Worm (Caenorhabditis elegans) whole organism, L1 larva: ENCODE measurements around the gene mes-2.

Source experiments
- C34B4.2 ChIP-seq: sonication (generic microtip); optimal IDR thresholded peaks from 2 replicates; lab custom pipeline; 2017; ENCODE audit warnings: mild to moderate bottlenecking, missing genetic modification characterization, missing compliant biosample characterization
- F16B12.6 ChIP-seq: fragments of 150-350 bp; optimal IDR thresholded peaks from 2 replicates; lab custom pipeline; 2014; ENCODE audit warnings: missing biosample characterization, missing genetic modification characterization
- ama-1 ChIP-seq: fragments of 150-350 bp; optimal IDR thresholded peaks from 2 replicates; lab custom pipeline; 2014
- ceh-8 ChIP-seq: fragments of 200-800 bp; sonication (Bioruptor generic); optimal IDR thresholded peaks from 2 replicates; lab custom pipeline; 2018; ENCODE audit warnings: mild to moderate bottlenecking, missing genetic modification characterization, moderate library complexity, missing compliant biosample characterization
- ceh-82 ChIP-seq, 3 experiments: fragments of 150-350 bp in 1 of 3; sonication (generic microtip) in 2 of 3; optimal IDR thresholded peaks; 2 replicates each; lab custom pipeline; 2014 to 2017; ENCODE audit warnings: missing biosample characterization in 3 of 3, missing genetic modification characterization in 3 of 3
- ces-1 ChIP-seq: fragments of 150-350 bp; optimal IDR thresholded peaks from 2 replicates; lab custom pipeline; 2014; ENCODE audit warnings: missing biosample characterization, missing genetic modification reagents, missing genetic modification characterization
- dpl-1 ChIP-seq, 3 experiments: fragments of 150-350 bp in 2 of 3; sonication (generic microtip) in 1 of 3; optimal IDR thresholded peaks; 2 replicates each; lab custom pipeline; 2014 to 2017; ENCODE audit warnings: missing biosample characterization in 3 of 3, missing genetic modification characterization in 3 of 3, missing genetic modification reagents in 3 of 3
- dsc-1 ChIP-seq: sonication (generic microtip); optimal IDR thresholded peaks from 2 replicates; lab custom pipeline; 2016; ENCODE audit warnings: mild to moderate bottlenecking, missing genetic modification characterization, missing compliant biosample characterization
- efl-1 ChIP-seq, 4 experiments: fragments of 150-350 bp; optimal IDR thresholded peaks in 3 of 4; peaks in 1 of 4; 1 replicate in 1 of 4; 2 replicates in 3 of 4; lab custom pipeline; 2014; ENCODE audit warnings: missing biosample characterization in 2 of 4, missing genetic modification characterization in 2 of 4, missing genetic modification reagents in 2 of 4
- efl-3 ChIP-seq: fragments of 200-800 bp; sonication (Bioruptor generic); optimal IDR thresholded peaks from 2 replicates; lab custom pipeline; 2018; ENCODE audit warnings: mild to moderate bottlenecking, missing genetic modification characterization, missing compliant biosample characterization
- elt-3 ChIP-seq, 6 experiments: fragments of 150-350 bp in 1 of 6; sonication (generic microtip); optimal IDR thresholded peaks; 2 replicates each; lab custom pipeline; 2017 to 2018; ENCODE audit warnings: missing biosample characterization in 6 of 6, missing genetic modification characterization in 6 of 6, inconsistent platforms in 1 of 6
- fkh-10 ChIP-seq: sonication (generic microtip); optimal IDR thresholded peaks from 2 replicates; lab custom pipeline; 2017; ENCODE audit warnings: missing biosample characterization, missing genetic modification reagents, missing genetic modification characterization
- fkh-8 ChIP-seq: sonication (generic microtip); optimal IDR thresholded peaks from 2 replicates; lab custom pipeline; 2016; ENCODE audit warnings: mild to moderate bottlenecking, missing genetic modification characterization, missing compliant biosample characterization
- fos-1 ChIP-seq: fragments of 150-350 bp; optimal IDR thresholded peaks from 2 replicates; lab custom pipeline; 2014; ENCODE audit warnings: missing biosample characterization, missing genetic modification characterization
- grh-1 ChIP-seq: fragments of 200-800 bp; sonication (Bioruptor generic); IDR thresholded peaks from 2 replicates; pipeline ENCODE4 v1.3.6; 2022; ENCODE audit warnings: missing genetic modification reagents, missing genetic modification characterization, missing compliant biosample characterization
- hlh-4 ChIP-seq: sonication (generic microtip); optimal IDR thresholded peaks from 2 replicates; lab custom pipeline; 2016; ENCODE audit warnings: mild to moderate bottlenecking, missing genetic modification characterization, missing compliant biosample characterization
- hpl-2 ChIP-seq: fragments of 150-350 bp; optimal IDR thresholded peaks from 2 replicates; lab custom pipeline; 2014; ENCODE audit warnings: missing biosample characterization, missing genetic modification reagents, missing genetic modification characterization
- lin-13 ChIP-seq: fragments of 150-350 bp; optimal IDR thresholded peaks from 2 replicates; lab custom pipeline; 2014; ENCODE audit warnings: missing biosample characterization, missing genetic modification reagents, missing genetic modification characterization
- lin-14 ChIP-seq: fragments of 200-800 bp; sonication (Bioruptor generic); optimal IDR thresholded peaks from 2 replicates; lab custom pipeline; 2018; ENCODE audit warnings: mild to moderate bottlenecking, missing genetic modification characterization, moderate library complexity, missing compliant biosample characterization
- lin-15B ChIP-seq: fragments of 150-350 bp; sonication (generic microtip); optimal IDR thresholded peaks from 3 replicates; lab custom pipeline; 2014; ENCODE audit warnings: missing biosample characterization, missing genetic modification characterization
- lin-35 ChIP-seq, 2 experiments: fragments of 150-350 bp; optimal IDR thresholded peaks; 2 replicates each; lab custom pipeline; 2014; ENCODE audit warnings: missing biosample characterization in 2 of 2, missing genetic modification characterization in 2 of 2, missing genetic modification reagents in 2 of 2
- lin-39 ChIP-seq: fragments of 150-350 bp; optimal IDR thresholded peaks from 2 replicates; lab custom pipeline; 2014; ENCODE audit warnings: missing biosample characterization, missing genetic modification reagents, missing genetic modification characterization
- lsy-2 ChIP-seq, 2 experiments: fragments of 150-350 bp; optimal IDR thresholded peaks; 2 replicates each; lab custom pipeline; 2014; ENCODE audit warnings: missing biosample characterization in 2 of 2, missing genetic modification characterization in 2 of 2
- mab-9 ChIP-seq: fragments of 200-800 bp; sonication (Bioruptor generic); IDR thresholded peaks from 2 replicates; pipeline ENCODE4 v1.3.6; 2022; ENCODE audit warnings: missing genetic modification reagents, missing genetic modification characterization, missing compliant biosample characterization
- nhr-11 ChIP-seq: fragments of 150-350 bp; optimal IDR thresholded peaks from 2 replicates; lab custom pipeline; 2014; ENCODE audit warnings: missing biosample characterization, missing genetic modification characterization
- nhr-12 ChIP-seq: sonication (generic microtip); optimal IDR thresholded peaks from 2 replicates; lab custom pipeline; 2017; ENCODE audit warnings: missing biosample characterization, missing genetic modification characterization
- nhr-19 ChIP-seq: fragments of 200-800 bp; sonication (Bioruptor generic); conservative IDR thresholded peaks from 2 replicates; pipeline ENCODE4 v1.3.6; 2022; ENCODE audit warnings: missing genetic modification characterization, missing compliant biosample characterization
- nhr-237 ChIP-seq: fragments of 150-350 bp; optimal IDR thresholded peaks from 2 replicates; lab custom pipeline; 2014; ENCODE audit warnings: missing biosample characterization, missing genetic modification characterization
- nhr-47 ChIP-seq: sonication (generic microtip); optimal IDR thresholded peaks from 2 replicates; lab custom pipeline; 2016; ENCODE audit warnings: mild to moderate bottlenecking, missing genetic modification characterization, moderate library complexity, missing compliant biosample characterization
- nhr-77 ChIP-seq: fragments of 150-350 bp; optimal IDR thresholded peaks from 2 replicates; lab custom pipeline; 2014; ENCODE audit warnings: missing biosample characterization, missing genetic modification characterization
- nhr-90 ChIP-seq: sonication (generic microtip); optimal IDR thresholded peaks from 2 replicates; lab custom pipeline; 2016; ENCODE audit warnings: mild to moderate bottlenecking, missing genetic modification characterization, missing compliant biosample characterization; ENCODE audit not compliant: poor library complexity
- pax-3 ChIP-seq: fragments of 200-800 bp; sonication (Bioruptor generic); optimal IDR thresholded peaks from 2 replicates; lab custom pipeline; 2018; ENCODE audit warnings: mild to moderate bottlenecking, missing genetic modification characterization, moderate library complexity, missing compliant biosample characterization
- rnt-1 ChIP-seq: sonication (generic microtip); optimal IDR thresholded peaks from 2 replicates; lab custom pipeline; 2016; ENCODE audit warnings: mild to moderate bottlenecking, missing genetic modification characterization, moderate library complexity, missing compliant biosample characterization
- skn-1 ChIP-seq: fragments of 150-350 bp; optimal IDR thresholded peaks from 2 replicates; lab custom pipeline; 2014; ENCODE audit warnings: missing biosample characterization, missing genetic modification characterization
- snpc-4 ChIP-seq: fragments of 150-350 bp; optimal IDR thresholded peaks from 2 replicates; lab custom pipeline; 2014; ENCODE audit warnings: missing biosample characterization, missing genetic modification characterization
- sup-37 ChIP-seq: fragments of 200-800 bp; sonication (Bioruptor generic); optimal IDR thresholded peaks from 2 replicates; lab custom pipeline; 2018; ENCODE audit warnings: mild to moderate bottlenecking, missing genetic modification characterization, missing compliant biosample characterization
- tbx-2 ChIP-seq: sonication (generic microtip); optimal IDR thresholded peaks from 2 replicates; lab custom pipeline; 2016; ENCODE audit warnings: missing genetic modification characterization, missing compliant biosample characterization
- unc-130 ChIP-seq: fragments of 150-350 bp; optimal IDR thresholded peaks from 2 replicates; lab custom pipeline; 2017; ENCODE audit warnings: missing biosample characterization, missing genetic modification characterization, inconsistent platforms
- unc-30 ChIP-seq: sonication (generic microtip); optimal IDR thresholded peaks from 2 replicates; lab custom pipeline; 2017; ENCODE audit warnings: missing biosample characterization, missing genetic modification characterization
- unc-62 ChIP-seq: fragments of 150-350 bp; optimal IDR thresholded peaks from 2 replicates; lab custom pipeline; 2014; ENCODE audit warnings: missing biosample characterization, missing genetic modification reagents, missing genetic modification characterization
- unc-86 ChIP-seq: sonication (generic microtip); optimal IDR thresholded peaks from 2 replicates; lab custom pipeline; 2016; ENCODE audit warnings: missing genetic modification characterization, missing compliant biosample characterization
- unc-98 ChIP-seq: fragments of 200-800 bp; sonication (Bioruptor generic); IDR thresholded peaks from 2 replicates; pipeline ENCODE4 v1.3.6; 2022; ENCODE audit warnings: missing genetic modification characterization, missing compliant biosample characterization
- xbp-1 ChIP-seq: sonication (generic microtip); optimal IDR thresholded peaks from 2 replicates; lab custom pipeline; 2016; ENCODE audit warnings: missing genetic modification characterization, missing compliant biosample characterization
- zip-4 ChIP-seq: fragments of 200-800 bp; sonication (Bioruptor generic); optimal IDR thresholded peaks from 2 replicates; lab custom pipeline; 2018; ENCODE audit warnings: mild to moderate bottlenecking, missing genetic modification characterization, moderate library complexity, missing compliant biosample characterization
- ztf-11 ChIP-seq, 2 experiments: sonication (generic microtip); optimal IDR thresholded peaks; 2 replicates each; lab custom pipeline; 2016 to 2017; ENCODE audit warnings: missing genetic modification characterization in 2 of 2, missing biosample characterization in 1 of 2, missing compliant biosample characterization in 1 of 2
- ztf-4 ChIP-seq: fragments of 150-350 bp; optimal IDR thresholded peaks from 2 replicates; lab custom pipeline; 2014; ENCODE audit warnings: missing biosample characterization, missing genetic modification characterization

Gene mes-2

DNA sequence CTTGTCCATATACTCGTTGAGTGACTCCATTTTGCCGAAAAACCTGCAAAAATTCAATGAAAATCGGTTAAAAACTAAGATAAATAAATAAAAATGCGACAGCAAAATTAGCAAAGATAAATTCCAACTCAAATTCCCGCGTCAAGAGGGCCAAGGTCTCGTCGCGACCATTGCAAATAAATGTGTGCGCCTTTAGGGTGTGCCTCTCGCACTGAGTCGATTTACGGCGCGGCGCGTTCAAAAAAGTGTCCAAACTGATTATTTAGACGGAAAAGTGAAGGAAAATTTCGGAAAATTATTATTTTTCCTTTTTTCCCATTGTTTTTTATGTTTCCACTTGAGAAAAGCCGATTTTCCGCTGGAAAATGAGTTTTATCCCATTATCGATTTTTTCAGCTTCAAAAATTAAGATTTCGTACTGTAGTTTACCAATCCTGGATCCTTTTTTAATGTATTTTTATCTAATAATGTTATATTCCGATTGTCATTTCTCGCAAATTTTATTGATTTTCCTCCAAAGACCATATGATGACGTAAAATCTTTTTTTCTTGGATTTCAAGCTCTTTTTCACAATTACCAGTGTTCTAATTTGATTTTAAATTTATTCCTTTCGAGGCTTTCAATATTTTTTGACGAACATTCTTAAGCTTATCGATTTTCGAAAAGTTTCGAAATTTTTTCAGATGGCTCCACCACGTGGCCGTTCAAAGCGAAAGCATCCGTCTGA is 6.4 kb downstream of the mes-2 start, which contains the start of the genes kbp-3 and nurf-1 (continued):
- peak; percentile 37 for TF ChIP-seq F16B12.6 (tag; lab: Kevin White, UChicago)
- TF ChIP-seq nhr-47 (tag; lab: Kevin White, UChicago): peak; percentile 53
- TF ChIP-seq xbp-1 (tag; lab: Kevin White, UChicago): peak; percentile 38

DNA sequence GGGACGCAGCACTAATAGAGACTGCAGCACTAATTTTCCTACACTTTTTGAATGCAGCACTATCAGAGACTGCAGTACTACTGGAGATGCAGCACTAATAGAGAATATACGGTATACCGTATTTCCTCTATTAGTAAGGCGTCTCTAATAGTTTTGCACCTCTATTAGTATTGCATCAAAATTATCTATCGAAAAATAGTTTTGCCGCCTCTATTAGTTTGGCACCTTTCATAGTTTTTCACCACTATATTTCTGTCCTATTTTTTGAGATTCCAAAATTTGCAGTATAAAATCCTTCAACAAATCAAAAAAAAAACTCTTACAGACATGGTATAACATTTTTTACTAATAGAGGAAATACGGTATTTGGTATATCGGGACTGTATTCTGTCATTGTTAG is 10.0 kb downstream of the mes-2 start:
- TF ChIP-seq nhr-11 (tag; lab: Kevin White, UChicago): no peak
- TF ChIP-seq hlh-4 (tag; lab: Kevin White, UChicago): no peak
- TF ChIP-seq mab-9: no peak
- no peak for TF ChIP-seq dpl-1 (GFP tag; optimal IDR thresholded peaks at IDR 0.05; lab: Kevin White, UChicago)
- no peak for TF ChIP-seq xbp-1 (tag; lab: Kevin White, UChicago)
- TF ChIP-seq skn-1 (tag; lab: Kevin White, UChicago): no peak
- no peak for TF ChIP-seq unc-62 (GFP tag; lab: Kevin White, UChicago)
- no peak for TF ChIP-seq lin-35 (GFP tag; optimal IDR thresholded peaks at IDR 0.05; lab: Kevin White, UChicago)

DNA sequence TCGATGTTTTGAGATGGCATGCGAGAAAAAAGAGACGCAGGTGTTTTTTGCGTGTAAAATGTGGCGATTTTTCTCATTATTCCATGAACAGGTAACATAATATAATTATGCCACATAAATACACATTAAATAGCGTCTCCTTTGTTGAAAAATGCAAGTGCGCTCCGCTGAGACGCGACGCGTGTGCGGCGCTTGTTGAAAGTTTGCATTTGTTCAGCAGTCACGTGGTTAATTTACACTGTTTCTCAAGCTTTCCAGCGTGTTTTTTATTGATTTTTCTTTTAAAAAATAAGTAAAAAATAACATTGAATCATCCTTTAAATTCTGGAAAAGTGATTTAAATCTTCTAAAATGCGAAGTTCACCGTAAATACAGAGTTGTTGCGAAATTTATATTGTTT is 15.8 kb downstream of the mes-2 start:
- TF ChIP-seq fkh-8 (tag; lab: Kevin White, UChicago) (peak; percentile 90), ceh-8 (GFP tag; lab: Kevin White, UChicago) (peak; percentile 50), efl-1 (optimal IDR thresholded peaks at IDR 0.05; lab: Kevin White, UChicago) (peak; percentile 87 to 90), efl-1 (GFP tag; optimal IDR thresholded peaks at IDR 0.05 in 1 of 2; lab: Kevin White, UChicago) (peak; percentile 84 to 98), lin-14 (GFP tag; lab: Kevin White, UChicago) (peak; percentile 94), unc-86 (peak; percentile 73), grh-1 (GFP tag; lab: Robert Waterston, UW) (no peak), nhr-47 (tag; lab: Kevin White, UChicago) (peak; percentile 89), nhr-237 (tag; lab: Kevin White, UChicago) (peak; percentile 59), C34B4.2 (no peak), efl-3 (GFP tag; lab: Kevin White, UChicago) (no peak), unc-30 (tag; lab: Kevin White, UChicago) (no peak), xbp-1 (tag; lab: Kevin White, UChicago) (peak; percentile 88), unc-98 (GFP tag; lab: Robert Waterston, UW) (no peak), rnt-1 (peak; percentile 76), lsy-2 (tag; optimal IDR thresholded peaks at IDR 0.05; lab: Kevin White, UChicago) (peak; percentile 87 to 95), lin-15B (tag; lab: Kevin White, UChicago) (peak; percentile 93), sup-37 (no peak), pax-3 (peak; percentile 55), ces-1 (GFP tag; lab: Kevin White, UChicago) (no peak), nhr-90 (tag; lab: Kevin White, UChicago) (peak; percentile 81), unc-130 (tag; lab: Kevin White, UChicago) (peak; percentile 99), lin-39 (peak; percentile 60), nhr-19 (GFP tag; lab: Robert Waterston, UW) (peak; percentile 80), ama-1 (lab: Kevin White, UChicago) (peak; percentile 34), unc-62 (GFP tag; lab: Kevin White, UChicago) (no peak), tbx-2 (tag; lab: Kevin White, UChicago) (peak; percentile 86), ztf-4 (peak; percentile 64), dpl-1 (GFP tag; optimal IDR thresholded peaks at IDR 0.05; lab: Kevin White, UChicago) (peak; percentile 80 to 87 (median 83)), dsc-1 (tag; lab: Kevin White, UChicago) (peak; percentile 84), elt-3 (tag; optimal IDR thresholded peaks at IDR 0.05; lab: Kevin White, UChicago) (peak in 2 of 6 experiments; percentile 45 to 93), lin-13 (GFP tag; lab: Kevin White, UChicago) (peak; percentile 81), hpl-2 (GFP tag; lab: Kevin White, UChicago) (peak; percentile 28), fos-1 (tag; lab: Kevin White, UChicago) (peak; percentile 50), snpc-4 (tag; lab: Kevin White, UChicago) (peak; percentile 84), ztf-11 (tag; optimal IDR thresholded peaks at IDR 0.05; lab: Kevin White, UChicago) (peak in 1 of 2 experiments; percentile 48), nhr-12 (no peak), zip-4 (GFP tag; lab: Kevin White, UChicago) (peak; percentile 67), nhr-77 (peak; percentile 88), ceh-82 (tag; optimal IDR thresholded peaks at IDR 0.05; lab: Kevin White, UChicago) (peak; percentile 64 to 91 (median 69)), fkh-10 (peak; percentile 64)
